Worm (Caenorhabditis elegans): ENCODE results near the gene E02H4.4.

ce11 chrX:14246518-14246917 is 11.2 kb upstream of the E02H4.4 start, which contains the start of gene mlc-6:
- no peak for TF ChIP-seq tab-1 (GFP tag; IDR thresholded peaks at IDR 0.05)
- TF ChIP-seq med-1 (GFP tag; optimal IDR thresholded peaks at IDR 0.05; ENCODE audit: insufficient read depth) = no peak
- TF ChIP-seq klf-2 (GFP tag; conservative IDR thresholded peaks at IDR 0.05) = no peak
- TF ChIP-seq flt-1 (GFP tag; IDR thresholded peaks at IDR 0.05) = no peak
- TF ChIP-seq ref-1 (GFP tag; conservative IDR thresholded peaks at IDR 0.05) = no peak
- TF ChIP-seq ztf-23 (GFP tag; IDR thresholded peaks at IDR 0.05) = no peak
- TF ChIP-seq T22C8.4 (GFP tag; IDR thresholded peaks at IDR 0.05) = no peak
- TF ChIP-seq ztf-29 (GFP tag; IDR thresholded peaks at IDR 0.05) = no peak
- TF ChIP-seq cog-1 (tag; optimal IDR thresholded peaks at IDR 0.05) = no peak
